Fruit fly (Drosophila melanogaster) whole organism, embryonic: ENCODE data around the gene CG42263.

Experiments used
- Antp ChIP-seq: fragments of 200-800 bp; sonication (Bioruptor generic); optimal IDR thresholded peaks from 3 replicates; lab custom pipeline; 2016; ENCODE audit warnings: missing biosample characterization, missing genetic modification characterization
- Asciz ChIP-seq: fragments of 200-800 bp; sonication (Bioruptor generic); optimal IDR thresholded peaks from 2 replicates; lab custom pipeline; 2017; ENCODE audit warnings: missing biosample characterization, mild to moderate bottlenecking, missing genetic modification characterization, missing genetic modification reagents
- BtbVII ChIP-seq: fragments of 200-800 bp; sonication (Bioruptor generic); optimal IDR thresholded peaks from 3 replicates; lab custom pipeline; 2017; ENCODE audit warnings: missing biosample characterization, mild to moderate bottlenecking, missing genetic modification characterization
- CG10462 ChIP-seq: fragments of 200-800 bp; sonication (Bioruptor generic); optimal IDR thresholded peaks from 2 replicates; lab custom pipeline; 2016; ENCODE audit warnings: missing biosample characterization, missing genetic modification characterization
- CG17612 ChIP-seq: fragments of 200-800 bp; sonication (Bioruptor generic); IDR thresholded peaks from 2 replicates; pipeline ENCODE4 v1.3.6; 2022; ENCODE audit warnings: missing biosample characterization, missing genetic modification characterization
- CG18619 ChIP-seq: fragments of 200-800 bp; sonication (Bioruptor generic); optimal IDR thresholded peaks from 3 replicates; lab custom pipeline; 2017; ENCODE audit warnings: missing biosample characterization, mild to moderate bottlenecking, missing genetic modification characterization
- CG2202 ChIP-seq: fragments of 200-800 bp; sonication (Bioruptor generic); optimal IDR thresholded peaks from 2 replicates; lab custom pipeline; 2018; ENCODE audit warnings: missing biosample characterization, mild to moderate bottlenecking, missing genetic modification characterization
- CG2712 ChIP-seq: fragments of 200-800 bp; optimal IDR thresholded peaks from 3 replicates; lab custom pipeline; 2019; ENCODE audit warnings: missing biosample characterization, mild to moderate bottlenecking, missing genetic modification characterization, moderate library complexity
- CG31365 ChIP-seq: fragments of 200-800 bp; sonication (Bioruptor generic); optimal IDR thresholded peaks from 2 replicates; lab custom pipeline; 2018; ENCODE audit warnings: missing biosample characterization, mild to moderate bottlenecking, missing genetic modification characterization
- CG3281 ChIP-seq: fragments of 200-800 bp; sonication (Bioruptor generic); optimal IDR thresholded peaks from 3 replicates; lab custom pipeline; 2017; ENCODE audit warnings: missing biosample characterization, mild to moderate bottlenecking, missing genetic modification characterization
- CG3407 ChIP-seq: fragments of 200-800 bp; sonication (Bioruptor generic); optimal IDR thresholded peaks from 2 replicates; lab custom pipeline; 2018; ENCODE audit warnings: missing biosample characterization, mild to moderate bottlenecking, missing genetic modification characterization
- CG3995 ChIP-seq: fragments of 200-800 bp; sonication (Bioruptor generic); optimal IDR thresholded peaks from 3 replicates; lab custom pipeline; 2016; ENCODE audit warnings: missing biosample characterization, missing genetic modification characterization
- CG5180 ChIP-seq: fragments of 200-800 bp; sonication (Bioruptor generic); optimal IDR thresholded peaks from 3 replicates; lab custom pipeline; 2017; ENCODE audit warnings: missing biosample characterization, missing genetic modification characterization, mild to moderate bottlenecking, moderate library complexity, missing genetic modification reagents
- CG6272 ChIP-seq: fragments of 200-800 bp; sonication (Bioruptor generic); IDR thresholded peaks from 2 replicates; pipeline ENCODE4 v1.3.6; 2022; ENCODE audit warnings: missing biosample characterization, missing genetic modification characterization
- CG6683 ChIP-seq: fragments of 200-800 bp; sonication (Bioruptor generic); optimal IDR thresholded peaks from 2 replicates; lab custom pipeline; 2017; ENCODE audit warnings: missing biosample characterization, mild to moderate bottlenecking, missing genetic modification characterization, missing genetic modification reagents
- CG6689 ChIP-seq: fragments of 200-800 bp; sonication (Bioruptor generic); IDR thresholded peaks from 2 replicates; pipeline ENCODE4 v1.3.6; 2022; ENCODE audit warnings: missing biosample characterization, missing genetic modification characterization
- CG7839 ChIP-seq: fragments of 200-800 bp; sonication (Bioruptor generic); optimal IDR thresholded peaks from 3 replicates; lab custom pipeline; 2018; ENCODE audit warnings: missing biosample characterization, mild to moderate bottlenecking, missing genetic modification characterization, moderate library complexity
- CG7963 ChIP-seq: fragments of 200-800 bp; sonication (Bioruptor generic); IDR thresholded peaks from 3 replicates; pipeline ENCODE4 v1.3.6; 2022; ENCODE audit warnings: missing biosample characterization, missing genetic modification characterization; ENCODE audit not compliant: partially characterized antibody
- CG8924 ChIP-seq: fragments of 200-800 bp; optimal IDR thresholded peaks from 3 replicates; lab custom pipeline; 2019; ENCODE audit warnings: missing biosample characterization, mild to moderate bottlenecking, missing genetic modification characterization, moderate library complexity
- CG9932 ChIP-seq: fragments of 200-800 bp; sonication (Bioruptor generic); IDR thresholded peaks from 2 replicates; pipeline ENCODE4 v1.3.6; 2022; ENCODE audit warnings: missing biosample characterization, missing genetic modification characterization
- CkIIα-i1 ChIP-seq: fragments of 200-800 bp; sonication (Bioruptor generic); IDR thresholded peaks from 2 replicates; pipeline ENCODE4 v1.3.6; 2022; ENCODE audit warnings: missing biosample characterization, missing genetic modification characterization
- CoRest ChIP-seq: fragments of 200-800 bp; sonication (Bioruptor generic); optimal IDR thresholded peaks from 3 replicates; lab custom pipeline; 2018; ENCODE audit warnings: missing biosample characterization, mild to moderate bottlenecking, missing genetic modification characterization, moderate library complexity
- Doc3 ChIP-seq: fragments of 200-800 bp; sonication (Bioruptor generic); IDR thresholded peaks from 3 replicates; pipeline ENCODE4 v1.3.6; 2022; ENCODE audit warnings: missing biosample characterization, missing genetic modification characterization; ENCODE audit not compliant: partially characterized antibody
- NC2α ChIP-seq: fragments of 200-800 bp; sonication (Bioruptor generic); optimal IDR thresholded peaks from 2 replicates; lab custom pipeline; 2016; ENCODE audit warnings: missing biosample characterization, missing genetic modification characterization
- Nf-YB ChIP-seq: fragments of 200-800 bp; sonication (Bioruptor generic); optimal IDR thresholded peaks from 3 replicates; lab custom pipeline; 2019; ENCODE audit warnings: missing biosample characterization, mild to moderate bottlenecking, missing genetic modification characterization, moderate library complexity
- Opbp ChIP-seq: fragments of 200-800 bp; sonication (Bioruptor generic); IDR thresholded peaks from 3 replicates; pipeline ENCODE4 v1.3.6; 2022; ENCODE audit warnings: missing biosample characterization, missing genetic modification characterization; ENCODE audit not compliant: partially characterized antibody
- Ptx1 ChIP-seq: fragments of 200-800 bp; sonication (Bioruptor generic); IDR thresholded peaks from 2 replicates; pipeline ENCODE4 v1.3.6; 2022; ENCODE audit warnings: missing biosample characterization, missing genetic modification characterization
- YL-1 ChIP-seq: fragments of 200-800 bp; sonication (Bioruptor generic); optimal IDR thresholded peaks from 3 replicates; lab custom pipeline; 2017; ENCODE audit warnings: missing biosample characterization, mild to moderate bottlenecking, missing genetic modification characterization
- abd-A ChIP-seq: fragments of 200-800 bp; sonication (Bioruptor generic); optimal IDR thresholded peaks from 3 replicates; lab custom pipeline; 2019; ENCODE audit warnings: missing biosample characterization, mild to moderate bottlenecking, missing genetic modification characterization, moderate library complexity
- aop ChIP-seq: fragments of 200-800 bp; sonication (Bioruptor generic); IDR thresholded peaks from 2 replicates; pipeline ENCODE4 v1.3.6; 2022; ENCODE audit warnings: missing biosample characterization, missing genetic modification characterization
- br ChIP-seq: fragments of >200 bp; optimal IDR thresholded peaks from 2 replicates; lab custom pipeline; 2017
- croc ChIP-seq: fragments of 200-800 bp; sonication (Bioruptor generic); conservative IDR thresholded peaks from 3 replicates; pipeline ENCODE4 v1.3.6; 2022; ENCODE audit warnings: missing biosample characterization, missing genetic modification characterization
- ems ChIP-seq: fragments of 200-800 bp; sonication (Bioruptor generic); optimal IDR thresholded peaks from 3 replicates; lab custom pipeline; 2016; ENCODE audit warnings: missing biosample characterization, missing genetic modification characterization
- esg ChIP-seq: fragments of 200-800 bp; sonication (Bioruptor generic); conservative IDR thresholded peaks from 2 replicates; pipeline ENCODE4 v1.3.6; 2022; ENCODE audit warnings: missing biosample characterization, missing genetic modification characterization
- eve ChIP-seq, 2 experiments: fragments of >200 bp; optimal IDR thresholded peaks; 2 replicates each; lab custom pipeline; 2017; ENCODE audit warnings: missing biosample characterization in 2 of 2, missing genetic modification characterization in 2 of 2
- fd102C ChIP-seq: fragments of 200-800 bp; sonication (Bioruptor generic); optimal IDR thresholded peaks from 2 replicates; lab custom pipeline; 2018; ENCODE audit warnings: missing biosample characterization, mild to moderate bottlenecking, missing genetic modification characterization, moderate library complexity
- gcm ChIP-seq: fragments of 200-800 bp; sonication (Bioruptor generic); optimal IDR thresholded peaks from 2 replicates; lab custom pipeline; 2019; ENCODE audit warnings: missing biosample characterization, mild to moderate bottlenecking, missing genetic modification characterization, moderate library complexity
- gem ChIP-seq: fragments of 200-800 bp; sonication (Bioruptor generic); optimal IDR thresholded peaks from 2 replicates; lab custom pipeline; 2019; ENCODE audit warnings: missing biosample characterization, mild to moderate bottlenecking, missing genetic modification characterization, moderate library complexity
- gsb ChIP-seq: fragments of 200-800 bp; sonication (Bioruptor generic); IDR thresholded peaks from 2 replicates; pipeline ENCODE4 v1.3.6; 2022; ENCODE audit warnings: missing biosample characterization, missing genetic modification characterization
- insv ChIP-seq, 2 experiments: fragments of 200-800 bp; sonication (Bioruptor generic); optimal IDR thresholded peaks; 3 replicates each; lab custom pipeline; 2016 to 2018; ENCODE audit warnings: missing biosample characterization in 2 of 2, missing genetic modification characterization in 2 of 2
- inv ChIP-seq: fragments of 200-800 bp; sonication (Bioruptor generic); IDR thresholded peaks from 2 replicates; pipeline ENCODE4 v1.3.6; 2022; ENCODE audit warnings: missing biosample characterization, missing genetic modification characterization; ENCODE audit not compliant: partially characterized antibody
- lola ChIP-seq, 3 experiments: fragments of >200 bp in 2 of 3; fragments of 200-800 bp in 1 of 3; sonication (Bioruptor generic) in 1 of 3; optimal IDR thresholded peaks; 2 replicates each; lab custom pipeline; 2017 to 2019; ENCODE audit warnings: missing biosample characterization in 3 of 3, missing genetic modification characterization in 3 of 3, mild to moderate bottlenecking in 1 of 3, moderate library complexity in 1 of 3
- mirr ChIP-seq: fragments of 200-800 bp; sonication (Bioruptor generic); optimal IDR thresholded peaks from 3 replicates; lab custom pipeline; 2018; ENCODE audit warnings: missing biosample characterization, mild to moderate bottlenecking, missing genetic modification characterization
- nom ChIP-seq: fragments of 200-800 bp; sonication (Bioruptor generic); optimal IDR thresholded peaks from 2 replicates; lab custom pipeline; 2017; ENCODE audit warnings: missing biosample characterization, missing genetic modification characterization, mild to moderate bottlenecking, moderate library complexity, missing genetic modification reagents
- salm ChIP-seq: fragments of 200-800 bp; sonication (Bioruptor generic); optimal IDR thresholded peaks from 2 replicates; lab custom pipeline; 2018; ENCODE audit warnings: missing biosample characterization, mild to moderate bottlenecking, missing genetic modification characterization
- shn ChIP-seq: fragments of 200-800 bp; sonication (Bioruptor generic); optimal IDR thresholded peaks from 3 replicates; lab custom pipeline; 2016; ENCODE audit warnings: missing biosample characterization, missing genetic modification characterization
- usp ChIP-seq: fragments of >200 bp; optimal IDR thresholded peaks from 2 replicates; lab custom pipeline; 2017; ENCODE audit warnings: missing biosample characterization, missing genetic modification characterization
- yki ChIP-seq: fragments of >200 bp; optimal IDR thresholded peaks from 3 replicates; lab custom pipeline; 2018
- zfh1 ChIP-seq: fragments of 200-800 bp; sonication (Bioruptor generic); IDR thresholded peaks from 3 replicates; pipeline ENCODE4 v1.3.6; 2022; ENCODE audit warnings: missing biosample characterization, missing genetic modification characterization

Gene CG42263

DNA sequence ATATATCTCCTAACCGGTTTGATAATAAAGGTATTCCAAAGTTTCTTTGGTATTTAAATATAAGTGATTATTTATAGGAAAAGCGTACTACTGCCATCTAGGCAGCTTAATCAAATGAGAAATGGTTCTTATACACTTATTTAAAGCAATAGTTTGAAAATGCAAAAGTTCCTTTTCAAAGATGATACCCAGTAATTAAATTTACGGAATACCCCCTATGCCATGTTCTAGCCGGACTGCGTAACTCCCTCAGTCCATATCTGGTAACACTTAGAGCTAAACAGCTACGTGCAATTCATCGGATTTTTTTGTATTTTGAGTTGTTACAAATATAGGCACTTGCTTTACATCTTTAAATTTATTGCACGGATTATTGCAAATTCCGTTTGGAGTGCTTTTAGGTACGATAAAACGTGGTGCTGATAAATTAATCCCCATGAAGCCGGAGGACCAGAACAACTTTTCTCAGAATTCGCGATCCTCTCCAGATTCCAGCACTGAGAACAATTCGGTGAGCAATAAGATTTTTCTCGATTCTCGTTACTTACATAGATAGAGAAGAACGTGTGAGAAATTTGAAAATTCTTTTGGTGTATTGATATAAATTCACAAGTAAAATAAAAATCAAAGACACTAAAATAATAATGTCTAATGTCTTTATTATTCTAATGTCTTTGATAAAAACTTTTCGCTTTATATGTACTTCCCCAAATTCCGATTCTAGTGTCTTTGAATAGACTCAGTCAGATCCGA, 47.1 kb upstream of the CG42263 start, which contains the start of gene CG7668 (continued):
- TF ChIP-seq CkIIα-i1 (no peak), CG17612 (GFP tag; lab: Robert Waterston, UW) (no peak; the same call in 1 of the 2 replicates), CG3995 (GFP tag; lab: Kevin White, UChicago) (peak; percentile 57), CG31365 (tag; lab: Kevin White, UChicago) (peak; percentile 75), CG2712 (tag; lab: Kevin White, UChicago) (peak; percentile 94), aop (GFP tag; lab: Robert Waterston, UW) (no peak), Ptx1 (GFP tag; lab: Robert Waterston, UW) (peak; percentile 92), abd-A (tag; lab: Kevin White, UChicago) (peak; percentile 76), Asciz (GFP tag; lab: Kevin White, UChicago) (peak; percentile 87), CG2202 (tag; lab: Kevin White, UChicago) (peak; percentile 86), mirr (peak; percentile 78), CG10462 (GFP tag; lab: Kevin White, UChicago) (peak; percentile 63), salm (tag; lab: Kevin White, UChicago) (peak; percentile 89), br (lab: Kevin White, UChicago) (no peak), CG8924 (tag; lab: Kevin White, UChicago) (peak; percentile 94), lola (GFP tag; optimal IDR thresholded peaks at IDR 0.05; lab: Kevin White, UChicago) (peak in 1 of 3 experiments; percentile 88), CG3407 (GFP tag; lab: Kevin White, UChicago) (peak; percentile 76), CG7839 (tag; lab: Kevin White, UChicago) (peak; percentile 91), CG3281 (GFP tag; lab: Kevin White, UChicago) (peak; percentile 91), nom (peak; percentile 87), CG6689 (GFP tag; lab: Robert Waterston, UW) (peak; percentile 88), croc (peak; percentile 74), insv (GFP tag; optimal IDR thresholded peaks at IDR 0.05; lab: Kevin White, UChicago) (peak in 1 of 2 experiments; percentile 64), eve (GFP tag; optimal IDR thresholded peaks at IDR 0.05; lab: Kevin White, UChicago) (peak in 1 of 2 experiments; percentile 69), gcm (peak; percentile 93), esg (peak; percentile 85), usp (GFP tag; lab: Kevin White, UChicago) (no peak), gem (tag; lab: Kevin White, UChicago) (peak; percentile 96), NC2α (peak; percentile 79), Doc3 (GFP tag; lab: Robert Waterston, UW) (no peak), gsb (GFP tag; lab: Robert Waterston, UW) (peak; percentile 70), Nf-YB (GFP tag; lab: Kevin White, UChicago) (peak; percentile 80), CG18619 (GFP tag; lab: Kevin White, UChicago) (peak; percentile 81), BtbVII (GFP tag; lab: Kevin White, UChicago) (peak; percentile 87), shn (GFP tag; lab: Kevin White, UChicago) (peak; percentile 83), Antp (peak; percentile 82), inv (no peak), CG7963 (GFP tag; lab: Robert Waterston, UW) (no peak), yki (no peak), zfh1 (GFP tag; lab: Robert Waterston, UW) (peak; percentile 94), fd102C (GFP tag; lab: Kevin White, UChicago) (peak; percentile 50), ems (GFP tag; lab: Kevin White, UChicago) (peak; percentile 84), CoRest (tag; lab: Kevin White, UChicago) (peak; percentile 92), YL-1 (GFP tag; lab: Kevin White, UChicago) (peak; percentile 86), CG6683 (GFP tag; lab: Kevin White, UChicago) (peak; percentile 60), CG5180 (GFP tag; lab: Kevin White, UChicago) (peak; percentile 78), CG6272 (GFP tag; lab: Robert Waterston, UW) (no peak), Opbp (no peak), CG9932 (GFP tag; lab: Robert Waterston, UW) (no peak; the same call in none of the 2 replicates)
